Fruit fly (Drosophila melanogaster) whole organism, embryonic: Measurements from ENCODE around the gene CG34183.

Experiments
- BEAF-32 ChIP-seq: fragments of 200-800 bp; sonication (Bioruptor generic); optimal IDR thresholded peaks from 3 replicates; lab custom pipeline; 2017; ENCODE audit warnings: missing biosample characterization, missing genetic modification characterization, mild to moderate bottlenecking, moderate library complexity, missing genetic modification reagents
- CG1024 ChIP-seq: fragments of 200-800 bp; sonication (Bioruptor generic); IDR thresholded peaks from 2 replicates; pipeline ENCODE4 v1.3.6; 2022; ENCODE audit warnings: missing biosample characterization, missing genetic modification characterization
- CG10366 ChIP-seq: fragments of 200-800 bp; sonication (Bioruptor generic); IDR thresholded peaks from 2 replicates; pipeline ENCODE4 v1.3.6; 2022; ENCODE audit warnings: missing biosample characterization, missing genetic modification characterization
- CG13123 ChIP-seq: fragments of 200-800 bp; sonication (Bioruptor generic); optimal IDR thresholded peaks from 2 replicates; lab custom pipeline; 2016; ENCODE audit warnings: missing biosample characterization, missing genetic modification characterization
- CG16815 ChIP-seq: fragments of 200-800 bp; sonication (Bioruptor generic); optimal IDR thresholded peaks from 3 replicates; lab custom pipeline; 2017; ENCODE audit warnings: missing biosample characterization, mild to moderate bottlenecking, missing genetic modification characterization
- CG18476 ChIP-seq: fragments of 200-800 bp; sonication (Bioruptor generic); optimal IDR thresholded peaks from 2 replicates; lab custom pipeline; 2016; ENCODE audit warnings: missing biosample characterization, mild to moderate bottlenecking, missing genetic modification characterization
- CG18764 ChIP-seq: fragments of 200-800 bp; sonication (Bioruptor generic); optimal IDR thresholded peaks from 3 replicates; lab custom pipeline; 2016; ENCODE audit warnings: missing biosample characterization, missing genetic modification characterization
- CG2678 ChIP-seq: fragments of 200-800 bp; sonication (Bioruptor generic); optimal IDR thresholded peaks from 3 replicates; lab custom pipeline; 2019; ENCODE audit warnings: missing biosample characterization, mild to moderate bottlenecking, missing genetic modification characterization, moderate library complexity
- CG32532 ChIP-seq: fragments of 200-800 bp; sonication (Bioruptor generic); IDR thresholded peaks from 2 replicates; pipeline ENCODE4 v1.3.6; 2022; ENCODE audit warnings: missing biosample characterization, missing genetic modification characterization
- CG3407 ChIP-seq: fragments of 200-800 bp; sonication (Bioruptor generic); optimal IDR thresholded peaks from 2 replicates; lab custom pipeline; 2018; ENCODE audit warnings: missing biosample characterization, mild to moderate bottlenecking, missing genetic modification characterization
- CG6175 ChIP-seq: fragments of 200-800 bp; sonication (Bioruptor generic); IDR thresholded peaks from 3 replicates; pipeline ENCODE4 v1.3.6; 2022; ENCODE audit warnings: missing biosample characterization, missing genetic modification characterization
- CG6654 ChIP-seq: fragments of 200-800 bp; sonication (Bioruptor generic); optimal IDR thresholded peaks from 2 replicates; lab custom pipeline; 2017; ENCODE audit warnings: missing biosample characterization, mild to moderate bottlenecking, missing genetic modification characterization
- CG7963 ChIP-seq: fragments of 200-800 bp; sonication (Bioruptor generic); IDR thresholded peaks from 3 replicates; pipeline ENCODE4 v1.3.6; 2022; ENCODE audit warnings: missing biosample characterization, missing genetic modification characterization; ENCODE audit not compliant: partially characterized antibody
- CG8944 ChIP-seq: fragments of 200-800 bp; sonication (Bioruptor generic); optimal IDR thresholded peaks from 3 replicates; lab custom pipeline; 2016; ENCODE audit warnings: missing biosample characterization, missing genetic modification characterization
- CHES-1-like ChIP-seq: fragments of 200-800 bp; sonication (Bioruptor generic); optimal IDR thresholded peaks from 2 replicates; lab custom pipeline; 2016; ENCODE audit warnings: missing biosample characterization, missing genetic modification characterization
- D ChIP-seq, 2 experiments: fragments of 200-800 bp in 1 of 2; fragments of >200 bp in 1 of 2; sonication (Bioruptor generic) in 1 of 2; optimal IDR thresholded peaks; 2 replicates in 1 of 2; 3 replicates in 1 of 2; lab custom pipeline; 2017; ENCODE audit warnings: mild to moderate bottlenecking in 1 of 2, missing biosample characterization in 1 of 2, missing genetic modification characterization in 1 of 2, missing genetic modification reagents in 1 of 2
- D19A ChIP-seq: fragments of 200-800 bp; optimal IDR thresholded peaks from 3 replicates; lab custom pipeline; 2019; ENCODE audit warnings: missing biosample characterization, mild to moderate bottlenecking, missing genetic modification characterization, moderate library complexity
- Doc2 ChIP-seq: fragments of 200-800 bp; sonication (Bioruptor generic); IDR thresholded peaks from 2 replicates; pipeline ENCODE4 v1.3.6; 2022; ENCODE audit warnings: missing biosample characterization, missing genetic modification characterization
- Elba2 ChIP-seq: fragments of 200-800 bp; sonication (Bioruptor generic); optimal IDR thresholded peaks from 3 replicates; lab custom pipeline; 2016; ENCODE audit warnings: missing biosample characterization, missing genetic modification characterization
- Ets97D ChIP-seq: fragments of 200-800 bp; sonication (Bioruptor generic); optimal IDR thresholded peaks from 3 replicates; lab custom pipeline; 2016; ENCODE audit warnings: missing biosample characterization, missing genetic modification characterization
- HHEX ChIP-seq: fragments of 200-800 bp; sonication (Bioruptor generic); optimal IDR thresholded peaks from 3 replicates; lab custom pipeline; 2017; ENCODE audit warnings: missing biosample characterization, mild to moderate bottlenecking, missing genetic modification characterization, missing genetic modification reagents
- NK7.1 ChIP-seq: fragments of 200-800 bp; sonication (Bioruptor generic); optimal IDR thresholded peaks from 3 replicates; lab custom pipeline; 2016; ENCODE audit warnings: missing biosample characterization, missing genetic modification characterization
- Sox100B ChIP-seq: fragments of 200-800 bp; sonication (Bioruptor generic); optimal IDR thresholded peaks from 3 replicates; lab custom pipeline; 2018; ENCODE audit warnings: missing biosample characterization, mild to moderate bottlenecking, missing genetic modification characterization
- Sox102F ChIP-seq: fragments of 200-800 bp; sonication (Bioruptor generic); optimal IDR thresholded peaks from 2 replicates; lab custom pipeline; 2018; ENCODE audit warnings: missing biosample characterization, mild to moderate bottlenecking, missing genetic modification characterization, moderate library complexity
- Vsx1 ChIP-seq: fragments of 200-800 bp; sonication (Bioruptor generic); optimal IDR thresholded peaks from 2 replicates; lab custom pipeline; 2017; ENCODE audit warnings: missing biosample characterization, mild to moderate bottlenecking, missing genetic modification characterization, missing genetic modification reagents
- abd-A ChIP-seq: fragments of 200-800 bp; sonication (Bioruptor generic); optimal IDR thresholded peaks from 3 replicates; lab custom pipeline; 2019; ENCODE audit warnings: missing biosample characterization, mild to moderate bottlenecking, missing genetic modification characterization, moderate library complexity
- al ChIP-seq: fragments of 200-800 bp; sonication (Bioruptor generic); IDR thresholded peaks from 2 replicates; pipeline ENCODE4 v1.3.6; 2022; ENCODE audit warnings: missing biosample characterization, missing genetic modification characterization
- amos ChIP-seq: fragments of 200-800 bp; sonication (Bioruptor generic); IDR thresholded peaks from 2 replicates; pipeline ENCODE4 v1.3.6; 2022; ENCODE audit warnings: missing biosample characterization, missing genetic modification characterization; ENCODE audit not compliant: partially characterized antibody
- az2 ChIP-seq: fragments of 200-800 bp; sonication (Bioruptor generic); optimal IDR thresholded peaks from 3 replicates; lab custom pipeline; 2016; ENCODE audit warnings: missing biosample characterization, missing genetic modification characterization
- bbx ChIP-seq: fragments of 200-800 bp; sonication (Bioruptor generic); IDR thresholded peaks from 2 replicates; pipeline ENCODE4 v1.3.6; 2022; ENCODE audit warnings: missing biosample characterization, missing genetic modification characterization; ENCODE audit not compliant: partially characterized antibody
- btn ChIP-seq: fragments of 200-800 bp; sonication (Bioruptor generic); optimal IDR thresholded peaks from 2 replicates; lab custom pipeline; 2016; ENCODE audit warnings: missing biosample characterization, missing genetic modification characterization
- cato ChIP-seq: fragments of 200-800 bp; sonication (Bioruptor generic); optimal IDR thresholded peaks from 2 replicates; lab custom pipeline; 2016; ENCODE audit warnings: missing biosample characterization, missing genetic modification characterization, borderline replicate concordance
- caup ChIP-seq: fragments of 200-800 bp; sonication (Bioruptor generic); optimal IDR thresholded peaks from 3 replicates; lab custom pipeline; 2017; ENCODE audit warnings: missing biosample characterization, mild to moderate bottlenecking, missing genetic modification characterization, moderate library complexity; ENCODE audit not compliant: severe bottlenecking
- corto ChIP-seq: fragments of 200-800 bp; sonication (Bioruptor generic); optimal IDR thresholded peaks from 2 replicates; lab custom pipeline; 2016; ENCODE audit warnings: missing biosample characterization, mild to moderate bottlenecking, missing genetic modification characterization, moderate library complexity
- h ChIP-seq: fragments of >200 bp; optimal IDR thresholded peaks from 2 replicates; lab custom pipeline; 2017
- jigr1 ChIP-seq: fragments of 200-800 bp; sonication (Bioruptor generic); IDR thresholded peaks from 3 replicates; pipeline ENCODE4 v1.3.6; 2022; ENCODE audit warnings: missing biosample characterization, missing genetic modification characterization
- ken ChIP-seq: fragments of 200-800 bp; sonication (Bioruptor generic); IDR thresholded peaks from 3 replicates; pipeline ENCODE4 v1.3.6; 2022; ENCODE audit warnings: missing biosample characterization, missing genetic modification characterization
- lbe ChIP-seq: fragments of 200-800 bp; sonication (Bioruptor generic); optimal IDR thresholded peaks from 2 replicates; lab custom pipeline; 2016; ENCODE audit warnings: missing biosample characterization, mild to moderate bottlenecking, missing genetic modification characterization
- lmd ChIP-seq: fragments of 200-800 bp; sonication (Bioruptor generic); IDR thresholded peaks from 2 replicates; pipeline ENCODE4 v1.3.6; 2022; ENCODE audit warnings: missing biosample characterization, missing genetic modification characterization
- mam ChIP-seq: fragments of 200-800 bp; sonication (Bioruptor generic); optimal IDR thresholded peaks from 3 replicates; lab custom pipeline; 2016; ENCODE audit warnings: missing biosample characterization, missing genetic modification characterization
- nerfin-1 ChIP-seq: fragments of 200-800 bp; sonication (Bioruptor generic); optimal IDR thresholded peaks from 3 replicates; lab custom pipeline; 2019; ENCODE audit warnings: missing biosample characterization, mild to moderate bottlenecking, missing genetic modification characterization, moderate library complexity
- run ChIP-seq: fragments of 200-800 bp; sonication (Bioruptor generic); optimal IDR thresholded peaks from 3 replicates; lab custom pipeline; 2018; ENCODE audit warnings: missing biosample characterization, mild to moderate bottlenecking, missing genetic modification characterization
- sens-2 ChIP-seq: fragments of 200-800 bp; sonication (Bioruptor generic); IDR thresholded peaks from 2 replicates; pipeline ENCODE4 v1.3.6; 2022; ENCODE audit warnings: missing biosample characterization, missing genetic modification characterization
- sisA ChIP-seq: fragments of 200-800 bp; sonication (Bioruptor generic); IDR thresholded peaks from 2 replicates; pipeline ENCODE4 v1.3.6; 2022; ENCODE audit warnings: missing biosample characterization, missing genetic modification characterization
- slou ChIP-seq: fragments of 200-800 bp; sonication (Bioruptor generic); optimal IDR thresholded peaks from 3 replicates; lab custom pipeline; 2016; ENCODE audit warnings: missing biosample characterization, missing genetic modification characterization
- stc ChIP-seq: fragments of 200-800 bp; sonication (Bioruptor generic); IDR thresholded peaks from 2 replicates; pipeline ENCODE4 v1.3.6; 2022; ENCODE audit warnings: missing biosample characterization, missing genetic modification characterization
- tio ChIP-seq: fragments of 200-800 bp; sonication (Bioruptor generic); optimal IDR thresholded peaks from 2 replicates; lab custom pipeline; 2017; ENCODE audit warnings: missing biosample characterization, missing genetic modification characterization, inconsistent platforms
- wdn ChIP-seq: fragments of 200-800 bp; sonication (Bioruptor generic); IDR thresholded peaks from 2 replicates; pipeline ENCODE4 v1.3.6; 2022; ENCODE audit warnings: missing biosample characterization, missing genetic modification characterization

CG34183 gene

DNA sequence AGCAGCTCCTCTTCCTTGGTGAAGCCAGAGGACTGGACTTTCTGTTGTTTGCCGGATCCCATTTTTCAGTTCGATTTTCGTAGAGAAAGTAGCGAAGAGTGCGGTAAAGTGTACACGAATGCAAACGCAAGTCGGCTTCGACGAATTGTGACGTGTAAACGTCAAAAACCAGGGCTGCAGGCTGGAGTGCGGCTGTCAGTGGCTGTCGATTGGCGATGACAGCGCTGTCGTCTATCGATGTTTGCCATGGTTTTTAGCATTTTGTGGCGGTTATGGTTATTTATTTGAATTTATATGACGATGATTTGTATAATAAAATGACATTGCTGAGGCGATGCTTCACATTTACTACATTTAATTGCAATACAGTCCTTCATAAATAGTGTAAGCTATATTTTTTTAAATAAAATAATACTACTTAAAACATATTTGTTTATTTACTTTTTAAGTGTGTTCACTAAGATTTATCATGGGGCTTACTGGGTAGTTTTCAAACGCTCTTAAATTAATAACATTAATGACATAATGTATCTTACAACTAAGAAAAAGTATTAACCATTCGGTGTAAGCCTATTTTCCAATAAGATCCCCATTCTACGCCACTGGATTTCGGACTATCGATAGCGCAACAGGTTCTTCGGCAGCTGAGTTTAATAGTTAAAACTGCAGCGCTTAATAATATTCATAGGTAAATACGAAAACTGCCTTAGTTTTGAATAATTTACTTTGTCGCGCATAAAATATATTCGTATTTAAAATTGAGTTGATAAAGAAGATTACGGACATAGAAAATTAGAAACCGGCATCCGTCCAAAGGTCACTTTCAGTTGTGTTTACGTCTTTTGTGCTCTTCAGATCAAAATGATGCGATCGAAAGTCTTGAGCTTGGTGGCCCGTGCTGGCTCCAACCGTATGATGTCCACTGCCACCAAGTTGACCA lies 27.7 kb upstream of the CG34183 start, which contains the start of the genes CG5885 and CG4598 (continued):
- TF ChIP-seq slou (GFP tag; lab: Kevin White, UChicago): peak; percentile 12
- no peak for TF ChIP-seq corto (GFP tag; lab: Kevin White, UChicago)
- TF ChIP-seq wdn: no peak
- TF ChIP-seq az2 (GFP tag; lab: Kevin White, UChicago): peak; percentile 76
- TF ChIP-seq CG10366 (GFP tag; lab: Robert Waterston, UW): peak; percentile 70
- TF ChIP-seq al (GFP tag; lab: Robert Waterston, UW): peak; percentile 53
- TF ChIP-seq lbe (GFP tag; lab: Kevin White, UChicago): peak; percentile 53
- TF ChIP-seq btn: no peak
- peak; percentile 54 for TF ChIP-seq CG3407 (GFP tag; lab: Kevin White, UChicago)
- TF ChIP-seq jigr1 (GFP tag; lab: Robert Waterston, UW): no peak
- peak; percentile 26 for TF ChIP-seq CG13123
- peak; percentile 51 for TF ChIP-seq stc (GFP tag; lab: Robert Waterston, UW)
- TF ChIP-seq CG6175 (GFP tag; lab: Robert Waterston, UW): no peak
- TF ChIP-seq CG18476: no peak
- no peak for TF ChIP-seq D (optimal IDR thresholded peaks at IDR 0.05; lab: Kevin White, UChicago)
- peak; percentile 34 for TF ChIP-seq D (GFP tag; optimal IDR thresholded peaks at IDR 0.05; lab: Kevin White, UChicago)
- TF ChIP-seq abd-A (tag; lab: Kevin White, UChicago): no peak
- peak; percentile 27 for TF ChIP-seq nerfin-1 (tag; lab: Kevin White, UChicago)
- peak; percentile 73 for TF ChIP-seq sisA (GFP tag; lab: Robert Waterston, UW)
- no peak for TF ChIP-seq h (lab: Kevin White, UChicago)
- TF ChIP-seq CG7963 (GFP tag; lab: Robert Waterston, UW): peak; percentile 29; the same call in 1 of the 3 replicates
- TF ChIP-seq Sox100B: peak; percentile 65
- no peak for TF ChIP-seq Elba2
- peak; percentile 71 for TF ChIP-seq mam (GFP tag; lab: Kevin White, UChicago)
- TF ChIP-seq caup: peak; percentile 59
- TF ChIP-seq CHES-1-like: no peak
- peak; percentile 99 for TF ChIP-seq D19A (tag; lab: Kevin White, UChicago)
- TF ChIP-seq CG2678 (tag; lab: Kevin White, UChicago): peak; percentile 76
- TF ChIP-seq CG6654 (GFP tag; lab: Kevin White, UChicago): no peak
- TF ChIP-seq BEAF-32 (GFP tag; lab: Kevin White, UChicago): peak; percentile 82
- peak; percentile 40 for TF ChIP-seq CG16815 (GFP tag; lab: Kevin White, UChicago)
- TF ChIP-seq cato: peak; percentile 29
- TF ChIP-seq NK7.1 (GFP tag; lab: Kevin White, UChicago): no peak
- TF ChIP-seq CG1024 (GFP tag; lab: Robert Waterston, UW): peak; percentile 42
- peak; percentile 85 for TF ChIP-seq amos (GFP tag; lab: Robert Waterston, UW)
- peak; percentile 79 for TF ChIP-seq CG32532
- peak; percentile 9 for TF ChIP-seq CG8944 (GFP tag; lab: Kevin White, UChicago)
- TF ChIP-seq run (tag; lab: Kevin White, UChicago): peak; percentile 17
- TF ChIP-seq bbx (GFP tag; lab: Robert Waterston, UW): peak; percentile 81
- peak; percentile 38 for TF ChIP-seq HHEX
- TF ChIP-seq sens-2: peak; percentile 72; the same call in 1 of the 2 replicates
- peak; percentile 71; the same call in 1 of the 3 replicates for TF ChIP-seq ken (GFP tag; lab: Robert Waterston, UW)
- TF ChIP-seq lmd (GFP tag; lab: Robert Waterston, UW): peak; percentile 60; the same call in 1 of the 2 replicates
- peak; percentile 80 for TF ChIP-seq Sox102F (GFP tag; lab: Kevin White, UChicago)
- TF ChIP-seq Doc2 (GFP tag; lab: Robert Waterston, UW): no peak
- no peak for TF ChIP-seq Vsx1 (GFP tag; lab: Kevin White, UChicago)
- peak; percentile 71 for TF ChIP-seq CG18764 (GFP tag; lab: Kevin White, UChicago)
- TF ChIP-seq Ets97D (GFP tag; lab: Kevin White, UChicago): peak; percentile 87
- no peak for TF ChIP-seq tio (GFP tag; lab: Kevin White, UChicago)
